Fruit fly (Drosophila melanogaster) whole organism, adult: ENCODE results near the gene CG12105.

ENCODE experiments used
- CG11617 ChIP-seq: fragments of 200-800 bp; sonication (Bioruptor generic); optimal IDR thresholded peaks from 2 replicates; lab custom pipeline; 2017; ENCODE audit warnings: mild to moderate bottlenecking, missing biosample characterization, missing genetic modification reagents, missing genetic modification characterization
- CG1620 ChIP-seq: fragments of 200-800 bp; sonication (Bioruptor generic); optimal IDR thresholded peaks from 2 replicates; lab custom pipeline; 2016; ENCODE audit warnings: missing biosample characterization, missing genetic modification characterization
- CG33017 ChIP-seq: fragments of 200-800 bp; sonication (Bioruptor generic); optimal IDR thresholded peaks from 2 replicates; lab custom pipeline; 2018; ENCODE audit warnings: missing biosample characterization, mild to moderate bottlenecking, missing genetic modification characterization, moderate library complexity
- CG5204 ChIP-seq: fragments of 200-800 bp; sonication (Bioruptor generic); optimal IDR thresholded peaks from 2 replicates; lab custom pipeline; 2016; ENCODE audit warnings: missing biosample characterization, missing genetic modification characterization
- CG7045 ChIP-seq: fragments of 200-800 bp; sonication (Bioruptor generic); optimal IDR thresholded peaks from 2 replicates; lab custom pipeline; 2017; ENCODE audit warnings: missing biosample characterization, mild to moderate bottlenecking, missing genetic modification characterization
- cic ChIP-seq: fragments of 200-800 bp; sonication (Bioruptor generic); optimal IDR thresholded peaks from 2 replicates; lab custom pipeline; 2017; ENCODE audit warnings: missing biosample characterization, mild to moderate bottlenecking, missing genetic modification characterization, moderate library complexity
- cnc ChIP-seq, 2 experiments: fragments of >200 bp; optimal IDR thresholded peaks; 2 replicates each; lab custom pipeline; 2017
- kay ChIP-seq: fragments of 200-800 bp; sonication (Bioruptor generic); peaks from one replicate; lab custom pipeline; 2016; ENCODE audit warnings: missing biosample characterization, missing genetic modification characterization, borderline replicate concordance
- ovo ChIP-seq: fragments of 200-800 bp; sonication (Bioruptor generic); optimal IDR thresholded peaks from 2 replicates; lab custom pipeline; 2016; ENCODE audit warnings: missing biosample characterization, missing genetic modification characterization
- pad ChIP-seq: fragments of 200-800 bp; sonication (Bioruptor generic); optimal IDR thresholded peaks from 3 replicates; lab custom pipeline; 2017; ENCODE audit warnings: missing biosample characterization, missing genetic modification characterization, mild to moderate bottlenecking, moderate library complexity, missing genetic modification reagents
- toe ChIP-seq: fragments of 200-800 bp; sonication (Bioruptor generic); optimal IDR thresholded peaks from 2 replicates; lab custom pipeline; 2016; ENCODE audit warnings: missing biosample characterization, missing genetic modification characterization

dm6 chr3L:1577338-1577737 lies 38.3 kb downstream of the CG12105 start:
- TF ChIP-seq kay (GFP tag; lab: Kevin White, UChicago), result no peak
- no peak for TF ChIP-seq CG1620 (GFP tag; lab: Kevin White, UChicago)
- no peak for TF ChIP-seq CG7045
- TF ChIP-seq toe (GFP tag; lab: Kevin White, UChicago), result no peak
- no peak for TF ChIP-seq ovo
- no peak for TF ChIP-seq CG33017 (tag; lab: Kevin White, UChicago)
- no peak for TF ChIP-seq cnc (optimal IDR thresholded peaks at IDR 0.05; lab: Kevin White, UChicago)
- no peak for TF ChIP-seq cic
- no peak for TF ChIP-seq CG5204
- TF ChIP-seq pad (GFP tag; lab: Kevin White, UChicago), result peak; percentile 27
- TF ChIP-seq CG11617 (GFP tag; lab: Kevin White, UChicago), result no peak
